Fruit fly (Drosophila melanogaster) whole organism, prepupa: ENCODE data around the gene CG33939.

Experiments
- CG8319 ChIP-seq: fragments of 200-800 bp; sonication (Bioruptor generic); optimal IDR thresholded peaks from 3 replicates; lab custom pipeline; 2016; ENCODE audit warnings: missing biosample characterization, missing genetic modification characterization
- achi ChIP-seq: fragments of 200-800 bp; sonication (Bioruptor generic); optimal IDR thresholded peaks from 3 replicates; lab custom pipeline; 2016; ENCODE audit warnings: missing biosample characterization, missing genetic modification characterization
- eg ChIP-seq: fragments of 200-800 bp; sonication (Bioruptor generic); IDR thresholded peaks from 3 replicates; pipeline ENCODE4 v1.3.6; 2022; ENCODE audit warnings: missing biosample characterization, missing genetic modification characterization

Gene CG33939

dm6 chrX:19124288-19124687, 50.4 kb downstream of the CG33939 start, which contains the start of gene CG15882:
CG15882 (minus strand) TSS chrX:19124388.
- TF ChIP-seq CG8319 (GFP tag; lab: Kevin White, UChicago) = no peak
- TF ChIP-seq achi = no peak
- no peak for TF ChIP-seq eg (GFP tag; lab: Robert Waterston, UW)
